Fruit fly (Drosophila melanogaster) whole organism, prepupa: ENCODE results near the gene CG6465.
A peak's percentile ranks its signal among the peaks of the same experiment; 100 is the strongest.

Source experiments
- Blimp-1 ChIP-seq: fragments of 200-800 bp; sonication (Bioruptor generic); optimal IDR thresholded peaks from 3 replicates; lab custom pipeline; 2017; ENCODE audit warnings: missing biosample characterization, missing genetic modification characterization, mild to moderate bottlenecking, moderate library complexity, missing genetic modification reagents
- CG10631 ChIP-seq: fragments of 200-800 bp; sonication (Bioruptor generic); optimal IDR thresholded peaks from 2 replicates; lab custom pipeline; 2016; ENCODE audit warnings: missing biosample characterization, missing genetic modification characterization
- CG11294 ChIP-seq: fragments of 200-800 bp; sonication (Bioruptor generic); IDR thresholded peaks from 2 replicates; pipeline ENCODE4 v1.3.6; 2022; ENCODE audit warnings: missing biosample characterization, missing genetic modification characterization
- CG11762 ChIP-seq: fragments of 200-800 bp; sonication (Bioruptor generic); optimal IDR thresholded peaks from 3 replicates; lab custom pipeline; 2016; ENCODE audit warnings: missing biosample characterization, missing genetic modification characterization; ENCODE audit not compliant: insufficient read depth
- CG15336 ChIP-seq: fragments of 200-800 bp; sonication (Bioruptor generic); IDR thresholded peaks from 2 replicates; pipeline ENCODE4 v1.3.6; 2022; ENCODE audit warnings: missing biosample characterization, missing genetic modification characterization
- CG1621 ChIP-seq: fragments of 200-800 bp; sonication (Bioruptor generic); optimal IDR thresholded peaks from 3 replicates; lab custom pipeline; 2018; ENCODE audit warnings: missing biosample characterization, mild to moderate bottlenecking, missing genetic modification characterization
- CG16779 ChIP-seq: fragments of 200-800 bp; sonication (Bioruptor generic); optimal IDR thresholded peaks from 3 replicates; lab custom pipeline; 2017; ENCODE audit warnings: missing biosample characterization, mild to moderate bottlenecking, missing genetic modification characterization
- CG3032 ChIP-seq: fragments of 200-800 bp; optimal IDR thresholded peaks from 2 replicates; lab custom pipeline; 2019; ENCODE audit warnings: missing biosample characterization, mild to moderate bottlenecking, missing genetic modification characterization, moderate library complexity
- CG31627 ChIP-seq: fragments of 200-800 bp; sonication (Bioruptor generic); optimal IDR thresholded peaks from 3 replicates; lab custom pipeline; 2016; ENCODE audit warnings: missing biosample characterization, missing genetic modification characterization
- CG32006 ChIP-seq: fragments of 200-800 bp; sonication (Bioruptor generic); optimal IDR thresholded peaks from 3 replicates; lab custom pipeline; 2017; ENCODE audit warnings: missing biosample characterization, mild to moderate bottlenecking, missing genetic modification characterization
- CG34406 ChIP-seq: fragments of 200-800 bp; sonication (Bioruptor generic); optimal IDR thresholded peaks from 3 replicates; lab custom pipeline; 2016; ENCODE audit warnings: missing biosample characterization, missing genetic modification characterization
- CG3919 ChIP-seq: fragments of 200-800 bp; sonication (Bioruptor generic); optimal IDR thresholded peaks from 3 replicates; lab custom pipeline; 2016; ENCODE audit warnings: missing biosample characterization, missing genetic modification characterization
- CG4318 ChIP-seq: fragments of 200-800 bp; sonication (Bioruptor generic); optimal IDR thresholded peaks from 3 replicates; lab custom pipeline; 2017; ENCODE audit warnings: missing biosample characterization, mild to moderate bottlenecking, missing genetic modification characterization
- CG6163 ChIP-seq: fragments of 200-800 bp; sonication (Bioruptor generic); IDR thresholded peaks from 3 replicates; pipeline ENCODE4 v1.3.6; 2022; ENCODE audit warnings: missing biosample characterization, missing genetic modification characterization
- CG6276 ChIP-seq: fragments of 200-800 bp; sonication (Bioruptor generic); optimal IDR thresholded peaks from 2 replicates; lab custom pipeline; 2017; ENCODE audit warnings: missing biosample characterization, mild to moderate bottlenecking, missing genetic modification characterization
- CG6792 ChIP-seq: fragments of 200-800 bp; sonication (Bioruptor generic); optimal IDR thresholded peaks from 3 replicates; lab custom pipeline; 2016; ENCODE audit warnings: missing biosample characterization, missing genetic modification characterization
- CG8319 ChIP-seq: fragments of 200-800 bp; sonication (Bioruptor generic); optimal IDR thresholded peaks from 3 replicates; lab custom pipeline; 2016; ENCODE audit warnings: missing biosample characterization, missing genetic modification characterization
- CG8632 ChIP-seq: fragments of 200-800 bp; sonication (Bioruptor generic); optimal IDR thresholded peaks from 3 replicates; lab custom pipeline; 2016; ENCODE audit warnings: missing biosample characterization, missing genetic modification characterization
- Eip75B ChIP-seq: fragments of 200-800 bp; sonication (Bioruptor generic); optimal IDR thresholded peaks from 3 replicates; lab custom pipeline; 2016; ENCODE audit warnings: missing biosample characterization, missing genetic modification characterization
- Eip78C ChIP-seq: fragments of 200-800 bp; sonication (Bioruptor generic); peaks from one replicate; lab custom pipeline; 2016; ENCODE audit warnings: missing biosample characterization, missing genetic modification characterization
- Ets21C ChIP-seq: fragments of 200-800 bp; sonication (Bioruptor generic); optimal IDR thresholded peaks from 3 replicates; lab custom pipeline; 2016; ENCODE audit warnings: missing biosample characterization, missing genetic modification characterization
- Ets96B ChIP-seq: fragments of 200-800 bp; optimal IDR thresholded peaks from 2 replicates; lab custom pipeline; 2019; ENCODE audit warnings: missing biosample characterization, mild to moderate bottlenecking, missing genetic modification characterization, moderate library complexity
- Gug ChIP-seq: fragments of 200-800 bp; sonication (Bioruptor generic); IDR thresholded peaks from 2 replicates; pipeline ENCODE4 v1.3.6; 2022; ENCODE audit warnings: missing biosample characterization, missing genetic modification characterization
- Hr39 ChIP-seq: fragments of 200-800 bp; sonication (Bioruptor generic); optimal IDR thresholded peaks from 2 replicates; lab custom pipeline; 2016; ENCODE audit warnings: missing biosample characterization, missing genetic modification characterization
- Lpt ChIP-seq: fragments of 200-800 bp; sonication (Bioruptor generic); optimal IDR thresholded peaks from 3 replicates; lab custom pipeline; 2016; ENCODE audit warnings: missing biosample characterization, missing genetic modification characterization
- Met ChIP-seq: fragments of 200-800 bp; sonication (Bioruptor generic); optimal IDR thresholded peaks from 3 replicates; lab custom pipeline; 2016; ENCODE audit warnings: missing biosample characterization, missing genetic modification characterization
- OdsH ChIP-seq: fragments of 200-800 bp; sonication (Bioruptor generic); optimal IDR thresholded peaks from 3 replicates; lab custom pipeline; 2016; ENCODE audit warnings: missing biosample characterization, missing genetic modification characterization
- Smox ChIP-seq: fragments of 200-800 bp; sonication (Bioruptor generic); optimal IDR thresholded peaks from 3 replicates; lab custom pipeline; 2016; ENCODE audit warnings: missing biosample characterization, missing genetic modification characterization
- Sox102F ChIP-seq: fragments of 200-800 bp; sonication (Bioruptor generic); optimal IDR thresholded peaks from 2 replicates; lab custom pipeline; 2016; ENCODE audit warnings: missing biosample characterization, mild to moderate bottlenecking, missing genetic modification characterization
- Sox14 ChIP-seq: fragments of 200-800 bp; sonication (Bioruptor generic); optimal IDR thresholded peaks from 3 replicates; lab custom pipeline; 2016; ENCODE audit warnings: missing biosample characterization, missing genetic modification characterization
- Sox15 ChIP-seq: fragments of 200-800 bp; sonication (Bioruptor generic); optimal IDR thresholded peaks from 3 replicates; lab custom pipeline; 2016; ENCODE audit warnings: missing biosample characterization, missing genetic modification characterization
- achi ChIP-seq: fragments of 200-800 bp; sonication (Bioruptor generic); optimal IDR thresholded peaks from 3 replicates; lab custom pipeline; 2016; ENCODE audit warnings: missing biosample characterization, missing genetic modification characterization
- acj6 ChIP-seq: fragments of 200-800 bp; sonication (Bioruptor generic); optimal IDR thresholded peaks from 3 replicates; lab custom pipeline; 2016; ENCODE audit warnings: missing biosample characterization, missing genetic modification characterization
- cyc ChIP-seq: fragments of 200-800 bp; sonication (Bioruptor generic); optimal IDR thresholded peaks from 3 replicates; lab custom pipeline; 2016; ENCODE audit warnings: missing biosample characterization, missing genetic modification characterization
- dsx ChIP-seq: fragments of 200-800 bp; optimal IDR thresholded peaks from 3 replicates; lab custom pipeline; 2019; ENCODE audit warnings: missing biosample characterization, mild to moderate bottlenecking, missing genetic modification characterization, moderate library complexity; ENCODE audit not compliant: poor library complexity, severe bottlenecking
- eg ChIP-seq: fragments of 200-800 bp; sonication (Bioruptor generic); IDR thresholded peaks from 3 replicates; pipeline ENCODE4 v1.3.6; 2022; ENCODE audit warnings: missing biosample characterization, missing genetic modification characterization
- esn ChIP-seq: fragments of 200-800 bp; sonication (Bioruptor generic); optimal IDR thresholded peaks from 2 replicates; lab custom pipeline; 2016; ENCODE audit warnings: missing biosample characterization, mild to moderate bottlenecking, missing genetic modification characterization, moderate library complexity
- fkh ChIP-seq: fragments of 200-800 bp; sonication (Bioruptor generic); optimal IDR thresholded peaks from 3 replicates; lab custom pipeline; 2017; ENCODE audit warnings: missing biosample characterization, mild to moderate bottlenecking, missing genetic modification characterization, moderate library complexity
- lz ChIP-seq: fragments of 200-800 bp; sonication (Bioruptor generic); optimal IDR thresholded peaks from 3 replicates; lab custom pipeline; 2016; ENCODE audit warnings: missing biosample characterization, missing genetic modification characterization
- pdm3 ChIP-seq: fragments of 200-800 bp; sonication (Bioruptor generic); optimal IDR thresholded peaks from 3 replicates; lab custom pipeline; 2016; ENCODE audit warnings: missing biosample characterization, missing genetic modification characterization
- ss ChIP-seq, 2 experiments: fragments of 200-800 bp; sonication (Bioruptor generic); optimal IDR thresholded peaks; 2 replicates in 1 of 2; 3 replicates in 1 of 2; lab custom pipeline; 2017 to 2018; ENCODE audit warnings: mild to moderate bottlenecking in 2 of 2, missing biosample characterization in 2 of 2, missing genetic modification characterization in 2 of 2, moderate library complexity in 1 of 2
- svp ChIP-seq: fragments of 200-800 bp; sonication (Bioruptor generic); peaks from one replicate; lab custom pipeline; 2016; ENCODE audit warnings: missing biosample characterization, missing genetic modification characterization
- topi ChIP-seq: fragments of 200-800 bp; sonication (Bioruptor generic); optimal IDR thresholded peaks from 3 replicates; lab custom pipeline; 2016; ENCODE audit warnings: missing biosample characterization, missing genetic modification characterization

CG6465 gene

dm6 chr3R:10643077-10643784, 33.8 kb downstream of the CG6465 start:
- TF ChIP-seq Ets21C (GFP tag; lab: Kevin White, UChicago) (no peak), Gug (no peak), Sox15 (GFP tag; lab: Kevin White, UChicago) (no peak), eg (GFP tag; lab: Robert Waterston, UW) (peak; percentile 37; the same call in 1 of the 3 replicates), ss (GFP tag; optimal IDR thresholded peaks at IDR 0.05; lab: Kevin White, UChicago) (no peak), CG16779 (tag; lab: Kevin White, UChicago) (no peak), CG34406 (GFP tag; lab: Kevin White, UChicago) (peak; percentile 15), Sox14 (GFP tag; lab: Kevin White, UChicago) (no peak), OdsH (GFP tag; lab: Kevin White, UChicago) (peak; percentile 15), pdm3 (GFP tag; lab: Kevin White, UChicago) (no peak), Lpt (no peak), Met (GFP tag; lab: Kevin White, UChicago) (peak; percentile 4), CG8632 (GFP tag; lab: Kevin White, UChicago) (no peak), Blimp-1 (no peak), Eip78C (GFP tag; lab: Kevin White, UChicago) (peak; percentile 79), CG6792 (GFP tag; lab: Kevin White, UChicago) (no peak), CG32006 (GFP tag; lab: Kevin White, UChicago) (peak; percentile 31), CG1621 (tag; lab: Kevin White, UChicago) (no peak), Sox102F (GFP tag; lab: Kevin White, UChicago) (no peak), CG11762 (GFP tag; lab: Kevin White, UChicago) (no peak), CG8319 (GFP tag; lab: Kevin White, UChicago) (no peak), CG4318 (GFP tag; lab: Kevin White, UChicago) (no peak), acj6 (GFP tag; lab: Kevin White, UChicago) (no peak), CG6163 (peak; percentile 41; the same call in 1 of the 3 replicates), CG10631 (peak; percentile 14), CG3919 (peak; percentile 13), Eip75B (no peak), fkh (peak; percentile 97), CG3032 (peak; percentile 4), CG11294 (GFP tag; lab: Robert Waterston, UW) (no peak)
- TF ChIP-seq, all 60 proteins: peak for 11

- TF ChIP-seq CG8319 (GFP tag; lab: Kevin White, UChicago): no peak
- TF ChIP-seq Ets96B: peak; percentile 11
- TF ChIP-seq Smox (GFP tag; lab: Kevin White, UChicago): peak; percentile 52
- TF ChIP-seq svp: peak; percentile 65
- TF ChIP-seq ss (GFP tag; optimal IDR thresholded peaks at IDR 0.05; lab: Kevin White, UChicago): no peak
- TF ChIP-seq Sox102F (GFP tag; lab: Kevin White, UChicago): peak; percentile 32
- peak; percentile 22 for TF ChIP-seq CG6792 (GFP tag; lab: Kevin White, UChicago)
- peak; percentile 4 for TF ChIP-seq CG31627 (GFP tag; lab: Kevin White, UChicago)
- TF ChIP-seq CG6276 (GFP tag; lab: Kevin White, UChicago): no peak
- TF ChIP-seq Eip78C (GFP tag; lab: Kevin White, UChicago): peak; percentile 77
- peak; percentile 34 for TF ChIP-seq cyc (GFP tag; lab: Kevin White, UChicago)
- TF ChIP-seq CG3919: peak; percentile 5
- peak; percentile 4 for TF ChIP-seq OdsH (GFP tag; lab: Kevin White, UChicago)
- TF ChIP-seq Hr39: peak; percentile 22
- TF ChIP-seq CG8632 (GFP tag; lab: Kevin White, UChicago): peak; percentile 24
- no peak for TF ChIP-seq CG16779 (tag; lab: Kevin White, UChicago)
- peak; percentile 36 for TF ChIP-seq acj6 (GFP tag; lab: Kevin White, UChicago)
- peak; percentile 25 for TF ChIP-seq Eip75B
- peak; percentile 47 for TF ChIP-seq Met (GFP tag; lab: Kevin White, UChicago)
- peak; percentile 13 for TF ChIP-seq CG10631
- no peak for TF ChIP-seq achi
- TF ChIP-seq CG34406 (GFP tag; lab: Kevin White, UChicago): peak; percentile 15
- peak; percentile 49 for TF ChIP-seq esn (GFP tag; lab: Kevin White, UChicago)
- no peak for TF ChIP-seq dsx (GFP tag; lab: Kevin White, UChicago)
- TF ChIP-seq topi (GFP tag; lab: Kevin White, UChicago): peak; percentile 26
- peak; percentile 26 for TF ChIP-seq lz (GFP tag; lab: Kevin White, UChicago)
- TF ChIP-seq Ets21C (GFP tag; lab: Kevin White, UChicago): peak; percentile 0
- no peak for TF ChIP-seq CG3032
- peak; percentile 6 for TF ChIP-seq pdm3 (GFP tag; lab: Kevin White, UChicago)
- 0 out of 2 replicates have a peak, but pooled peaks have one; percentile 29 for TF ChIP-seq CG15336 (GFP tag; lab: Robert Waterston, UW)
- no peak for TF ChIP-seq eg (GFP tag; lab: Robert Waterston, UW)
Observed at dm6 chr3R:10641284-10641683, 35.8 kb downstream of the CG6465 start.
